Worm (Caenorhabditis elegans): ENCODE data around the gene C33A12.19.

- TF ChIP-seq him-1 (tag; optimal IDR thresholded peaks at IDR 0.05) (no peak), W03F9.2 (tag; optimal IDR thresholded peaks at IDR 0.05) (no peak), dao-5 (tag; optimal IDR thresholded peaks at IDR 0.05) (no peak)
These were observed 19.3 kb downstream of the C33A12.19 start for ce11 chrIV:9536124-9536523.

All from whole organism, L4/young adult.